Worm (Caenorhabditis elegans) whole organism, L3 larva: Measurements from ENCODE around the gene F53C3.11.

ENCODE experiments used
- R02D3.7 ChIP-seq: fragments of 150-350 bp; optimal IDR thresholded peaks from 2 replicates; lab custom pipeline; 2014; ENCODE audit warnings: missing biosample characterization, missing genetic modification characterization
- ceh-28 ChIP-seq: fragments of 150-350 bp; optimal IDR thresholded peaks from 2 replicates; lab custom pipeline; 2014; ENCODE audit warnings: missing biosample characterization, missing genetic modification reagents, missing genetic modification characterization
- ceh-82 ChIP-seq: fragments of 150-350 bp; optimal IDR thresholded peaks from 2 replicates; lab custom pipeline; 2014; ENCODE audit warnings: missing biosample characterization, missing genetic modification characterization
- ceh-9 ChIP-seq: sonication (generic microtip); optimal IDR thresholded peaks from 2 replicates; lab custom pipeline; 2018; ENCODE audit warnings: missing biosample characterization, missing genetic modification characterization
- egl-27 ChIP-seq: sonication (generic microtip); optimal IDR thresholded peaks from 4 replicates; lab custom pipeline; 2017; ENCODE audit warnings: missing biosample characterization, missing genetic modification reagents, missing genetic modification characterization
- elt-1 ChIP-seq: fragments of 150-350 bp; optimal IDR thresholded peaks from 2 replicates; lab custom pipeline; 2014; ENCODE audit warnings: missing biosample characterization, missing genetic modification characterization
- elt-3 ChIP-seq, 3 experiments: fragments of 150-350 bp in 1 of 3; sonication (generic microtip) in 2 of 3; optimal IDR thresholded peaks; 2 replicates in 2 of 3; 4 replicates in 1 of 3; lab custom pipeline; 2014 to 2017; ENCODE audit warnings: missing biosample characterization in 3 of 3, missing genetic modification characterization in 3 of 3
- eor-1 ChIP-seq, 2 experiments: fragments of 150-350 bp; optimal IDR thresholded peaks; 2 replicates each; lab custom pipeline; 2014 to 2018; ENCODE audit warnings: missing biosample characterization in 2 of 2, missing genetic modification characterization in 2 of 2
- fkh-10 ChIP-seq: sonication (generic microtip); optimal IDR thresholded peaks from 2 replicates; lab custom pipeline; 2017; ENCODE audit warnings: missing biosample characterization, missing genetic modification reagents, missing genetic modification characterization
- fkh-2 ChIP-seq: fragments of 150-350 bp; optimal IDR thresholded peaks from 2 replicates; lab custom pipeline; 2014; ENCODE audit warnings: missing biosample characterization, missing genetic modification reagents, missing genetic modification characterization
- fos-1 ChIP-seq: fragments of 150-350 bp; optimal IDR thresholded peaks from 2 replicates; lab custom pipeline; 2014; ENCODE audit warnings: missing biosample characterization, missing genetic modification characterization
- hmg-11 ChIP-seq: sonication (generic microtip); optimal IDR thresholded peaks from 2 replicates; lab custom pipeline; 2016; ENCODE audit warnings: missing genetic modification characterization, missing compliant biosample characterization
- jun-1 ChIP-seq: fragments of 150-350 bp; optimal IDR thresholded peaks from 2 replicates; lab custom pipeline; 2014; ENCODE audit warnings: missing biosample characterization, missing genetic modification reagents, missing genetic modification characterization
- lin-15B ChIP-seq: fragments of 150-350 bp; optimal IDR thresholded peaks from 2 replicates; lab custom pipeline; 2014; ENCODE audit warnings: missing biosample characterization, missing genetic modification characterization
- nhr-12 ChIP-seq: fragments of 150-350 bp; optimal IDR thresholded peaks from 2 replicates; lab custom pipeline; 2014; ENCODE audit warnings: missing biosample characterization, missing genetic modification characterization
- nhr-23 ChIP-seq: fragments of 150-350 bp; optimal IDR thresholded peaks from 2 replicates; lab custom pipeline; 2014; ENCODE audit warnings: missing biosample characterization, missing genetic modification reagents, missing genetic modification characterization
- nhr-43 ChIP-seq: sonication (generic microtip); optimal IDR thresholded peaks from 2 replicates; lab custom pipeline; 2016; ENCODE audit warnings: mild to moderate bottlenecking, missing genetic modification characterization, missing compliant biosample characterization; ENCODE audit not compliant: poor library complexity, severe bottlenecking
- nhr-77 ChIP-seq: fragments of 150-350 bp; optimal IDR thresholded peaks from 2 replicates; lab custom pipeline; 2014; ENCODE audit warnings: missing biosample characterization, missing genetic modification characterization
- pqm-1 ChIP-seq: fragments of 150-350 bp; optimal IDR thresholded peaks from 2 replicates; lab custom pipeline; 2017; ENCODE audit warnings: missing biosample characterization, missing genetic modification characterization, inconsistent platforms
- sea-2 ChIP-seq: fragments of 150-350 bp; sonication (generic microtip); optimal IDR thresholded peaks from 4 replicates; lab custom pipeline; 2014; ENCODE audit warnings: missing biosample characterization, missing genetic modification reagents, missing genetic modification characterization
- unc-39 ChIP-seq: sonication (generic microtip); optimal IDR thresholded peaks from 4 replicates; lab custom pipeline; 2017; ENCODE audit warnings: missing biosample characterization, missing genetic modification characterization
- unc-62 ChIP-seq: fragments of 150-350 bp; sonication (generic microtip); optimal IDR thresholded peaks from 4 replicates; lab custom pipeline; 2014; ENCODE audit warnings: missing biosample characterization, missing genetic modification reagents, missing genetic modification characterization
- ztf-11 ChIP-seq: fragments of 150-350 bp; optimal IDR thresholded peaks from 2 replicates; lab custom pipeline; 2014; ENCODE audit warnings: missing biosample characterization, missing genetic modification characterization

Gene F53C3.11

DNA sequence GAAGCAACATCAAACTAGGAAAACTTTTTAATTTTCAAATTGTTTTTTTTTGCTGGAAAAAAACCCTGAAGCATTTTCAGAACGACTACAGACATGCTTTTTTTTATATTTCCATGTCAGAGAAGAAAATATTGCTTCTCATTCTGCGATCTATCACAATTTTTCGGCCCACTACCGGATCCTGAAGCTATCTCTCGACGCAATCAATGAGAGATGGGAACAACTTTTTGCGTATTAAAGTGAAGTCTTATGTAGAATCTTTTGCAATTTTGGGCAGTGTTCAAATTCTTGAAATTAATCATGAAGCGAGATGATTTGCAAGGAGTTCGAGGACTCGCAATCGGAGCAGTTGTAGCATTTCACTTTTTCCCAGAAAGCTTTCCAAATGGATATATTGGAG lies 36.9 kb downstream of the F53C3.11 start, which contains the start of gene oac-10:
Gene oac-10 (plus strand): TSS at position 301 of the 400 bp plus-strand sequence.
- TF ChIP-seq R02D3.7 (tag; lab: Kevin White, UChicago): no peak
- TF ChIP-seq unc-62: no peak
- TF ChIP-seq nhr-12 (tag; lab: Kevin White, UChicago): no peak

DNA sequence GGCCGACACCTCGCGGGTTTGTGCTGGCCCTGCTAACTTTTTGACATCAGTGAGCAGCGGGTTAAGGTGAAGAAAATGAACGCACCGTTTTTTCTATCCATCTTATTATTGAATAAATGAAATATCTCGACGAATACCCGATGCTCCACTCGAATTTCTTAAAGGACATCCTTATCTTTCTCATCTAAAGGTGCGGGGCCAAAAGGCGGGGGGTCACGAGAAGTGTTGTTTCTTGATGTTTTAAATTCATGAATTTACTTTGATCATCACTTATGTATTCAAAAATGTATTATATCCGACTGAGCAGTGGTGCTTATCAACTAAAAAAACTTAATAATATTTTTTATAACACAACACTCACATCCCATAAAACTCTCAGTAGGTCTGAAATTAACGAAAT lies 41.9 kb downstream of the F53C3.11 start, which contains the start of gene nhr-261:
Gene nhr-261 (minus strand): TSS at position 101 of the 400 bp plus-strand sequence.
- TF ChIP-seq sea-2 (GFP tag; lab: Kevin White, UChicago) (no peak), fos-1 (tag; lab: Kevin White, UChicago) (no peak), ceh-28 (tag; lab: Kevin White, UChicago) (no peak), hmg-11 (tag; lab: Kevin White, UChicago) (no peak), ceh-9 (tag; lab: Kevin White, UChicago) (no peak)

DNA sequence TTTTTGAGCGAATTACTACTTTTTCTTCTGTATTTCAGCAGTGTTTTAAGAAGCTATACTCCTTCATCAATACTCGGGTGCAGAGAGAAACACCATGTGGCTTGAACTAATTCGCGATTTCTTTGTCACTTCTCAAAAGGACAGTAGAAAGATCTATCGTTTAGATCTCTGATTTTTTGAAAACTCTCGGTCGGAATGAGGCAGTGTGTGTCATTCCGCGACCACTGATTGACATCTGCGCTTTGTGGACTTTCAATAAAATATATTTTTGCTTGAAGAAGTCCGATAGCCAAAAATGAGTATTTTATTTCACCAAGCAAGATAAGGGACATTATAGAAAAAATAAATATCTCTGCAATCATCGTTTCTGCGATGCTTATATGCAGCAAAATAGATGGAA lies 44.5 kb downstream of the F53C3.11 start:
- peak; percentile 7 for TF ChIP-seq nhr-23 (tag; lab: Kevin White, UChicago)
- TF ChIP-seq elt-1: peak; percentile 60
- TF ChIP-seq pqm-1: no peak

DNA sequence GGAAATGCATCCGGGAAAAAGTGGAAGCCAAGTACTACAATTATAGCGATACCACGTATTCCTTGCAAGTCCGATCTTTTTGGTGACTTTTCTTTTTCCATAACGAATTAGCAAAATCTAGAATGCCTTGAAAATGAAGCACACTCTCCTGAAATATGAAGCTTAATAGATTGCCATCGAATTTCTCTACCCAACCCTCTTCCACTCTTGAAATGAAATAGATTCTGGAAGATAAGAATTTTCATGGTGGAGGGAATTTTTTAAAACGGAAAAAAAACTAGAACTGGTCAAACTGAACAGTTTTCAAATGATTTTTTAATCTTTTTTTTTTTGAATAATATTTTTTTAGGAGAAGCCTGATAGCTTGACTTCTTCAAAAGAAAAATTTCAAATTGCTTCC lies 45.7 kb downstream of the F53C3.11 start, which contains the start of gene oac-11:
Gene oac-11 (minus strand): TSS at position 101 of the 400 bp plus-strand sequence.
- TF ChIP-seq unc-39 (no peak), egl-27 (tag; lab: Kevin White, UChicago) (no peak), elt-3 (tag; optimal IDR thresholded peaks at IDR 0.05; lab: Kevin White, UChicago) (no peak), eor-1 (tag; optimal IDR thresholded peaks at IDR 0.05; lab: Kevin White, UChicago) (no peak), lin-15B (tag; lab: Kevin White, UChicago) (no peak), ceh-28 (tag; lab: Kevin White, UChicago) (no peak), nhr-77 (tag; lab: Kevin White, UChicago) (no peak), fkh-2 (no peak), nhr-43 (tag; lab: Kevin White, UChicago) (no peak), fkh-10 (GFP tag; lab: Kevin White, UChicago) (no peak), ztf-11 (tag; lab: Kevin White, UChicago) (no peak), jun-1 (tag; lab: Kevin White, UChicago) (no peak), ceh-82 (tag; lab: Kevin White, UChicago) (no peak), pqm-1 (no peak)
